Fruit fly (Drosophila melanogaster) whole organism, embryonic: ENCODE measurements around the gene shv.

Source experiments
- Awh ChIP-seq: fragments of 200-800 bp; sonication (Bioruptor generic); IDR thresholded peaks from 2 replicates; pipeline ENCODE4, ENCODE4 v1.3.6; 2022; ENCODE audit warnings: missing biosample characterization, missing genetic modification characterization
- CG1024 ChIP-seq: fragments of 200-800 bp; sonication (Bioruptor generic); IDR thresholded peaks from 2 replicates; pipeline ENCODE4 v1.3.6; 2022; ENCODE audit warnings: missing biosample characterization, missing genetic modification characterization
- CG12104 ChIP-seq: fragments of 200-800 bp; sonication (Bioruptor generic); optimal IDR thresholded peaks from 3 replicates; lab custom pipeline; 2016; ENCODE audit warnings: missing biosample characterization, missing genetic modification characterization
- CG12219 ChIP-seq: fragments of 200-800 bp; sonication (Bioruptor generic); optimal IDR thresholded peaks from 3 replicates; lab custom pipeline; 2018; ENCODE audit warnings: missing biosample characterization, mild to moderate bottlenecking, missing genetic modification characterization
- CG13123 ChIP-seq: fragments of 200-800 bp; sonication (Bioruptor generic); optimal IDR thresholded peaks from 2 replicates; lab custom pipeline; 2016; ENCODE audit warnings: missing biosample characterization, missing genetic modification characterization
- CG14860 ChIP-seq: fragments of 200-800 bp; sonication (Bioruptor generic); IDR thresholded peaks from 3 replicates; pipeline ENCODE4 v1.3.6; 2022; ENCODE audit warnings: missing biosample characterization, missing genetic modification characterization; ENCODE audit not compliant: partially characterized antibody
- CG15696 ChIP-seq: fragments of 200-800 bp; sonication (Bioruptor generic); optimal IDR thresholded peaks from 2 replicates; lab custom pipeline; 2019; ENCODE audit warnings: missing biosample characterization, mild to moderate bottlenecking, missing genetic modification characterization, moderate library complexity
- CG16863 ChIP-seq: fragments of 200-800 bp; sonication (Bioruptor generic); optimal IDR thresholded peaks from 3 replicates; lab custom pipeline; 2016; ENCODE audit warnings: missing biosample characterization, missing genetic modification characterization
- CG2120 ChIP-seq: fragments of 200-800 bp; sonication (Bioruptor generic); optimal IDR thresholded peaks from 3 replicates; lab custom pipeline; 2016; ENCODE audit warnings: missing biosample characterization, missing genetic modification characterization
- CG2129 ChIP-seq: fragments of 200-800 bp; sonication (Bioruptor generic); IDR thresholded peaks from 2 replicates; pipeline ENCODE4 v1.3.6; 2022; ENCODE audit warnings: missing biosample characterization, missing genetic modification characterization; ENCODE audit not compliant: partially characterized antibody
- CG30020 ChIP-seq: fragments of 200-800 bp; optimal IDR thresholded peaks from 2 replicates; lab custom pipeline; 2019; ENCODE audit warnings: missing biosample characterization, mild to moderate bottlenecking, missing genetic modification characterization, moderate library complexity
- CG30403 ChIP-seq: fragments of 200-800 bp; sonication (Bioruptor generic); optimal IDR thresholded peaks from 3 replicates; lab custom pipeline; 2016; ENCODE audit warnings: missing biosample characterization, missing genetic modification characterization
- CG31224 ChIP-seq: fragments of 200-800 bp; sonication (Bioruptor generic); IDR thresholded peaks from 2 replicates; pipeline ENCODE4 v1.3.6; 2022; ENCODE audit warnings: missing biosample characterization, missing genetic modification characterization
- CG3163 ChIP-seq: fragments of 200-800 bp; sonication (Bioruptor generic); optimal IDR thresholded peaks from 3 replicates; lab custom pipeline; 2016; ENCODE audit warnings: missing biosample characterization, missing genetic modification characterization
- CG32532 ChIP-seq: fragments of 200-800 bp; sonication (Bioruptor generic); IDR thresholded peaks from 2 replicates; pipeline ENCODE4 v1.3.6; 2022; ENCODE audit warnings: missing biosample characterization, missing genetic modification characterization
- CG3281 ChIP-seq: fragments of 200-800 bp; sonication (Bioruptor generic); optimal IDR thresholded peaks from 3 replicates; lab custom pipeline; 2017; ENCODE audit warnings: missing biosample characterization, mild to moderate bottlenecking, missing genetic modification characterization
- CG43689 ChIP-seq: fragments of 200-800 bp; sonication (Bioruptor generic); IDR thresholded peaks from 2 replicates; pipeline ENCODE4 v1.3.6; 2022; ENCODE audit warnings: missing biosample characterization, missing genetic modification characterization
- CG5245 ChIP-seq: fragments of 200-800 bp; sonication (Bioruptor generic); optimal IDR thresholded peaks from 3 replicates; lab custom pipeline; 2016; ENCODE audit warnings: missing biosample characterization, missing genetic modification characterization
- CG6765 ChIP-seq: fragments of 200-800 bp; sonication (Bioruptor generic); optimal IDR thresholded peaks from 3 replicates; lab custom pipeline; 2017; ENCODE audit warnings: missing biosample characterization, mild to moderate bottlenecking, missing genetic modification characterization
- CG7357 ChIP-seq: fragments of 200-800 bp; sonication (Bioruptor generic); IDR thresholded peaks from 3 replicates; pipeline ENCODE4 v1.3.6; 2022; ENCODE audit warnings: missing biosample characterization, missing genetic modification characterization
- CG9609 ChIP-seq: fragments of 200-800 bp; sonication (Bioruptor generic); optimal IDR thresholded peaks from 3 replicates; lab custom pipeline; 2016; ENCODE audit warnings: missing biosample characterization, missing genetic modification characterization
- CkIIα-i1 ChIP-seq: fragments of 200-800 bp; sonication (Bioruptor generic); IDR thresholded peaks from 2 replicates; pipeline ENCODE4 v1.3.6; 2022; ENCODE audit warnings: missing biosample characterization, missing genetic modification characterization
- Dll ChIP-seq: fragments of 200-800 bp; sonication (Bioruptor generic); IDR thresholded peaks from 4 replicates; pipeline ENCODE4 v1.3.6; 2022; ENCODE audit warnings: missing biosample characterization, missing genetic modification characterization; ENCODE audit not compliant: partially characterized antibody
- Fer1 ChIP-seq: fragments of 200-800 bp; sonication (Bioruptor generic); optimal IDR thresholded peaks from 2 replicates; lab custom pipeline; 2017; ENCODE audit warnings: missing biosample characterization, mild to moderate bottlenecking, missing genetic modification characterization
- GATAe ChIP-seq: fragments of 200-800 bp; sonication (Bioruptor generic); conservative IDR thresholded peaks from 2 replicates; pipeline ENCODE4 v1.3.6; 2022; ENCODE audit warnings: missing biosample characterization, missing genetic modification characterization
- Gsc ChIP-seq: fragments of 200-800 bp; sonication (Bioruptor generic); IDR thresholded peaks from 2 replicates; pipeline ENCODE4 v1.3.6; 2022; ENCODE audit warnings: missing biosample characterization, missing genetic modification characterization
- HLH3B ChIP-seq: fragments of 200-800 bp; sonication (Bioruptor generic); IDR thresholded peaks from 2 replicates; pipeline ENCODE4 v1.3.6; 2022; ENCODE audit warnings: missing biosample characterization, missing genetic modification characterization
- HmgZ ChIP-seq: fragments of 200-800 bp; sonication (Bioruptor generic); optimal IDR thresholded peaks from 2 replicates; lab custom pipeline; 2018; ENCODE audit warnings: missing biosample characterization, mild to moderate bottlenecking, missing genetic modification characterization
- Nf-YA ChIP-seq: fragments of 200-800 bp; sonication (Bioruptor generic); IDR thresholded peaks from 2 replicates; pipeline ENCODE4 v1.3.6; 2022; ENCODE audit warnings: missing biosample characterization, missing genetic modification characterization
- PHDP ChIP-seq: fragments of 200-800 bp; sonication (Bioruptor generic); optimal IDR thresholded peaks from 3 replicates; lab custom pipeline; 2018; ENCODE audit warnings: missing biosample characterization, mild to moderate bottlenecking, missing genetic modification characterization, moderate library complexity
- Stat92E ChIP-seq, 3 experiments: fragments of >200 bp in 2 of 3; fragments of 200-800 bp in 1 of 3; sonication (Bioruptor generic) in 1 of 3; optimal IDR thresholded peaks; 2 replicates each; lab custom pipeline; 2017 to 2019; ENCODE audit warnings: missing biosample characterization in 3 of 3, missing genetic modification characterization in 3 of 3, mild to moderate bottlenecking in 1 of 3, moderate library complexity in 1 of 3
- bcd ChIP-seq: fragments of 200-800 bp; sonication (Bioruptor generic); optimal IDR thresholded peaks from 2 replicates; lab custom pipeline; 2017; ENCODE audit warnings: missing biosample characterization, mild to moderate bottlenecking, missing genetic modification characterization
- ci ChIP-seq: fragments of 200-800 bp; sonication (Bioruptor generic); IDR thresholded peaks from 3 replicates; pipeline ENCODE4 v1.3.6; 2022; ENCODE audit warnings: missing biosample characterization, missing genetic modification characterization
- corto ChIP-seq: fragments of 200-800 bp; sonication (Bioruptor generic); optimal IDR thresholded peaks from 2 replicates; lab custom pipeline; 2016; ENCODE audit warnings: missing biosample characterization, mild to moderate bottlenecking, missing genetic modification characterization, moderate library complexity
- dysf ChIP-seq: fragments of 200-800 bp; sonication (Bioruptor generic); IDR thresholded peaks from 3 replicates; pipeline ENCODE4 v1.3.6; 2022; ENCODE audit warnings: missing biosample characterization, missing genetic modification characterization
- eve ChIP-seq, 2 experiments: fragments of >200 bp; optimal IDR thresholded peaks; 2 replicates each; lab custom pipeline; 2017; ENCODE audit warnings: missing biosample characterization in 2 of 2, missing genetic modification characterization in 2 of 2
- fd96Cb ChIP-seq: fragments of 200-800 bp; sonication (Bioruptor generic); optimal IDR thresholded peaks from 2 replicates; lab custom pipeline; 2018; ENCODE audit warnings: missing biosample characterization, mild to moderate bottlenecking, missing genetic modification characterization, moderate library complexity
- gsb-n ChIP-seq: fragments of 200-800 bp; sonication (Bioruptor generic); optimal IDR thresholded peaks from 3 replicates; lab custom pipeline; 2018; ENCODE audit warnings: missing biosample characterization, mild to moderate bottlenecking, missing genetic modification characterization
- insv ChIP-seq, 2 experiments: fragments of 200-800 bp; sonication (Bioruptor generic); optimal IDR thresholded peaks; 3 replicates each; lab custom pipeline; 2016 to 2018; ENCODE audit warnings: missing biosample characterization in 2 of 2, missing genetic modification characterization in 2 of 2
- knrl ChIP-seq: fragments of 200-800 bp; sonication (Bioruptor generic); IDR thresholded peaks from 3 replicates; pipeline ENCODE4 v1.3.6; 2022; ENCODE audit warnings: missing biosample characterization, missing genetic modification characterization; ENCODE audit not compliant: partially characterized antibody
- nau ChIP-seq: fragments of 200-800 bp; sonication (Bioruptor generic); optimal IDR thresholded peaks from 3 replicates; lab custom pipeline; 2017; ENCODE audit warnings: missing biosample characterization, mild to moderate bottlenecking, missing genetic modification characterization, missing genetic modification reagents
- nerfin-1 ChIP-seq: fragments of 200-800 bp; sonication (Bioruptor generic); optimal IDR thresholded peaks from 3 replicates; lab custom pipeline; 2019; ENCODE audit warnings: missing biosample characterization, mild to moderate bottlenecking, missing genetic modification characterization, moderate library complexity
- onecut ChIP-seq: fragments of 200-800 bp; sonication (Bioruptor generic); IDR thresholded peaks from 2 replicates; pipeline ENCODE4 v1.3.6; 2022; ENCODE audit warnings: missing biosample characterization, missing genetic modification characterization
- phol ChIP-seq: fragments of 200-800 bp; sonication (Bioruptor generic); optimal IDR thresholded peaks from 3 replicates; lab custom pipeline; 2018; ENCODE audit warnings: missing biosample characterization, mild to moderate bottlenecking, missing genetic modification characterization, moderate library complexity
- sens ChIP-seq: fragments of 200-800 bp; sonication (Bioruptor generic); peaks from one replicate; lab custom pipeline; 2016; ENCODE audit warnings: missing biosample characterization, missing genetic modification characterization
- sisA ChIP-seq: fragments of 200-800 bp; sonication (Bioruptor generic); IDR thresholded peaks from 2 replicates; pipeline ENCODE4 v1.3.6; 2022; ENCODE audit warnings: missing biosample characterization, missing genetic modification characterization
- so ChIP-seq: fragments of 200-800 bp; sonication (Bioruptor generic); IDR thresholded peaks from 3 replicates; pipeline ENCODE4 v1.3.6; 2022; ENCODE audit warnings: missing biosample characterization, missing genetic modification characterization
- tgo ChIP-seq: fragments of 200-800 bp; sonication (Bioruptor generic); IDR thresholded peaks from 3 replicates; pipeline ENCODE4 v1.3.6; 2022; ENCODE audit warnings: missing biosample characterization, missing genetic modification characterization
- tup ChIP-seq: fragments of 200-800 bp; sonication (Bioruptor generic); optimal IDR thresholded peaks from 2 replicates; lab custom pipeline; 2016; ENCODE audit warnings: missing biosample characterization, mild to moderate bottlenecking, missing genetic modification characterization, moderate library complexity
- twi ChIP-seq: fragments of 200-800 bp; optimal IDR thresholded peaks from 2 replicates; lab custom pipeline; 2019; ENCODE audit warnings: missing biosample characterization, mild to moderate bottlenecking, missing genetic modification characterization, moderate library complexity
- yki ChIP-seq: fragments of >200 bp; optimal IDR thresholded peaks from 3 replicates; lab custom pipeline; 2018

shv gene

DNA sequence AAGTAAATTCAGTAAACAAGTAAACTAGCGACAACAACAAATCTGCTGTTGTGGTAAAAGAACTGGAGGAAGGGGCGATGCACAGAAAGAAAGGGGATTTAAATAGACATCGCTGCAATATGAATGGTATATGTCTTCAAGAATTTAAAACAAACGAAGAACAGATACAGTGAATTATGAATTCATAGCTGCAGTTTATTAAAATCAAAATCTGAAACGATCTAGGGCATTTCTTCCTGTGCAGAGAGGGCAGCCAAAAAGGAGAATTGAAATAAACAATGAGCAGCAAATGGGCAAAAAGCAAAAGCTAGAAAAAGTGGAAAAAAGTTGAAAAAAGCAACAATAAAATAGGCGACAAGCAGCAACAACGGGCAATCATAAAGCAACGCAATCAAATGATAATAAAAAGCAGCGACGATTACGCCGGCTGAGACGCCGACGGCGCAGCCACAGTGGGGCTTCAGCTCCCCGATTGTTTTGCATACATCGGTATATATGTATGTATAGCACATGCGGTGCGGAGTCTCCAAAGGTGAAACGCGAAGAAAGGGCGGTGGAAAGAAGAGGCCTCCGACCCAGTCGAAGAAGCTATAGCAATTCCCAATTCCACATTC is 15.9 kb downstream of the shv start (continued):
- TF ChIP-seq Awh (GFP tag; lab: Robert Waterston, UW), result peak; percentile 76
- TF ChIP-seq Nf-YA, result peak; percentile 51; the same call in 1 of the 2 replicates
- peak; percentile 76; the same call in 2 of the 3 replicates for TF ChIP-seq so (GFP tag; lab: Robert Waterston, UW)
- peak; percentile 82 for TF ChIP-seq dysf (GFP tag; lab: Robert Waterston, UW)
- no peak for TF ChIP-seq twi
- no peak for TF ChIP-seq Gsc
- peak; percentile 70 for TF ChIP-seq tgo (GFP tag; lab: Robert Waterston, UW)
- no peak for TF ChIP-seq knrl (GFP tag; lab: Robert Waterston, UW)
- TF ChIP-seq sens (GFP tag; lab: Kevin White, UChicago), result peak; percentile 97
- peak; percentile 13; the same call in 1 of the 2 replicates for TF ChIP-seq GATAe (GFP tag; lab: Robert Waterston, UW)
- TF ChIP-seq HmgZ (tag; lab: Kevin White, UChicago), result peak; percentile 50
- peak; percentile 60 for TF ChIP-seq gsb-n (tag; lab: Kevin White, UChicago)
- peak; percentile 52; the same call in 2 of the 3 replicates for TF ChIP-seq CG7357 (GFP tag; lab: Robert Waterston, UW)
- TF ChIP-seq CG3163 (GFP tag; lab: Kevin White, UChicago), result peak; percentile 45
- TF ChIP-seq CG16863, result peak; percentile 79
- peak; percentile 76 for TF ChIP-seq bcd
- peak; percentile 84 for TF ChIP-seq CG2120
- TF ChIP-seq CG30020 (tag; lab: Kevin White, UChicago), result no peak
- TF ChIP-seq CG9609 (GFP tag; lab: Kevin White, UChicago), result peak; percentile 64
- TF ChIP-seq phol (tag; lab: Kevin White, UChicago), result peak; percentile 80
- TF ChIP-seq CG32532 (GFP tag; lab: Robert Waterston, UW), result peak; percentile 72
- peak; percentile 1 for TF ChIP-seq tup (GFP tag; lab: Kevin White, UChicago)
- peak; percentile 75 for TF ChIP-seq CG43689 (GFP tag; lab: Robert Waterston, UW)
- no peak for TF ChIP-seq nau (GFP tag; lab: Kevin White, UChicago)
- peak; percentile 82 for TF ChIP-seq CG30403 (GFP tag; lab: Kevin White, UChicago)
- TF ChIP-seq fd96Cb, result peak; percentile 79
- peak; percentile 55 for TF ChIP-seq CG12104 (GFP tag; lab: Kevin White, UChicago)
- peak; percentile 19 for TF ChIP-seq corto (GFP tag; lab: Kevin White, UChicago)
- no peak for TF ChIP-seq Dll (GFP tag; lab: Robert Waterston, UW)
- TF ChIP-seq onecut, result peak; percentile 58
- TF ChIP-seq CG31224 (GFP tag; lab: Robert Waterston, UW), result peak; percentile 39
- TF ChIP-seq CG6765, result peak; percentile 53
- TF ChIP-seq CG2129 (GFP tag; lab: Robert Waterston, UW), result no peak
- no peak for TF ChIP-seq yki
- peak; percentile 75 for TF ChIP-seq CG5245 (GFP tag; lab: Kevin White, UChicago)
- TF ChIP-seq CG12219 (GFP tag; lab: Kevin White, UChicago), result peak; percentile 70
- no peak for TF ChIP-seq CG15696
- TF ChIP-seq nerfin-1, result peak; percentile 40
- TF ChIP-seq CG14860 (GFP tag; lab: Robert Waterston, UW), result no peak
- TF ChIP-seq CG1024 (GFP tag; lab: Robert Waterston, UW), result no peak
- peak; percentile 71 for TF ChIP-seq CG3281 (GFP tag; lab: Kevin White, UChicago)
- no peak for TF ChIP-seq insv (GFP tag; optimal IDR thresholded peaks at IDR 0.05; lab: Kevin White, UChicago)
- peak; percentile 83 for TF ChIP-seq PHDP (tag; lab: Kevin White, UChicago)
- no peak for TF ChIP-seq CkIIα-i1 (GFP tag; lab: Robert Waterston, UW)
- TF ChIP-seq HLH3B (GFP tag; lab: Robert Waterston, UW), result peak; percentile 81
- peak; percentile 87 for TF ChIP-seq sisA
- TF ChIP-seq eve (GFP tag; optimal IDR thresholded peaks at IDR 0.05; lab: Kevin White, UChicago), result no peak
- TF ChIP-seq Stat92E (GFP tag; optimal IDR thresholded peaks at IDR 0.05; lab: Kevin White, UChicago), result no peak
- peak; percentile 55 for TF ChIP-seq CG13123 (GFP tag; lab: Kevin White, UChicago)
- TF ChIP-seq Fer1, result peak; percentile 77
- peak; percentile 91 for TF ChIP-seq ci (GFP tag; lab: Robert Waterston, UW)
